Fruit fly (Drosophila melanogaster) whole organism, wandering third instar larva: ENCODE data around the gene Rab19.
A peak's percentile ranks its signal among the peaks of the same experiment; 100 is the strongest.

Experiments
- Abd-B ChIP-seq: fragments of >200 bp; optimal IDR thresholded peaks from 2 replicates; lab custom pipeline; 2017; ENCODE audit warnings: missing biosample characterization, missing genetic modification characterization
- CG32264 ChIP-seq: fragments of 200-800 bp; sonication (Bioruptor generic); optimal IDR thresholded peaks from 2 replicates; lab custom pipeline; 2016; ENCODE audit warnings: missing biosample characterization, missing genetic modification characterization
- CG9705 ChIP-seq: fragments of 200-800 bp; sonication (Bioruptor generic); optimal IDR thresholded peaks from 2 replicates; lab custom pipeline; 2018; ENCODE audit warnings: missing biosample characterization, mild to moderate bottlenecking, missing genetic modification characterization
- CrebA ChIP-seq: fragments of 200-800 bp; sonication (Bioruptor generic); optimal IDR thresholded peaks from 2 replicates; lab custom pipeline; 2016; ENCODE audit warnings: missing biosample characterization, mild to moderate bottlenecking, missing genetic modification characterization, borderline replicate concordance
- Dfd ChIP-seq: fragments of >200 bp; optimal IDR thresholded peaks from 2 replicates; lab custom pipeline; 2017; ENCODE audit warnings: missing biosample characterization, missing genetic modification characterization
- Dif ChIP-seq: fragments of 200-275, 200-300 bp; sonication (Bioruptor generic); optimal IDR thresholded peaks from 2 replicates; lab custom pipeline; 2018; ENCODE audit warnings: missing biosample characterization, missing genetic modification characterization; ENCODE audit not compliant: partially characterized antibody
- HLH106 ChIP-seq: fragments of 200-800 bp; optimal IDR thresholded peaks from 3 replicates; lab custom pipeline; 2019; ENCODE audit warnings: missing biosample characterization, mild to moderate bottlenecking, missing genetic modification characterization, moderate library complexity
- Hnf4 ChIP-seq: fragments of 200-800 bp; sonication (Bioruptor generic); optimal IDR thresholded peaks from 2 replicates; lab custom pipeline; 2016; ENCODE audit warnings: missing biosample characterization, mild to moderate bottlenecking, missing genetic modification characterization
- Hr78 ChIP-seq: fragments of >200 bp; optimal IDR thresholded peaks from 2 replicates; lab custom pipeline; 2017; ENCODE audit warnings: missing biosample characterization, missing genetic modification characterization
- Hr83 ChIP-seq: fragments of 200-300 bp; sonication (Bioruptor generic); optimal IDR thresholded peaks from 2 replicates; lab custom pipeline; 2016; ENCODE audit warnings: missing biosample characterization, mild to moderate bottlenecking, missing genetic modification characterization, moderate library complexity; ENCODE audit not compliant: poor library complexity, severe bottlenecking
- Jra ChIP-seq: sonication (Bioruptor generic); optimal IDR thresholded peaks from 2 replicates; lab custom pipeline; 2016; ENCODE audit warnings: missing biosample characterization, missing genetic modification characterization
- Mio ChIP-seq: sonication (Bioruptor generic); optimal IDR thresholded peaks from 2 replicates; lab custom pipeline; 2016; ENCODE audit warnings: missing biosample characterization, missing genetic modification characterization
- N ChIP-seq: fragments of >200 bp; optimal IDR thresholded peaks from 2 replicates; lab custom pipeline; 2018; ENCODE audit warnings: missing biosample characterization, missing external identifiers, missing genetic modification characterization
- OdsH ChIP-seq: fragments of 200-800 bp; sonication (Bioruptor generic); optimal IDR thresholded peaks from 2 replicates; lab custom pipeline; 2016; ENCODE audit warnings: missing biosample characterization, mild to moderate bottlenecking, missing genetic modification characterization
- Rel ChIP-seq, 2 experiments: fragments of 200-800 bp; sonication (Bioruptor generic) in 1 of 2; optimal IDR thresholded peaks; 2 replicates in 1 of 2; 3 replicates in 1 of 2; lab custom pipeline; 2016 to 2019; ENCODE audit warnings: mild to moderate bottlenecking in 2 of 2, missing biosample characterization in 2 of 2, missing genetic modification characterization in 2 of 2, moderate library complexity in 1 of 2
- Sp1 ChIP-seq: fragments of 200-800 bp; sonication (Bioruptor generic); optimal IDR thresholded peaks from 3 replicates; lab custom pipeline; 2019; ENCODE audit warnings: missing biosample characterization, mild to moderate bottlenecking, missing genetic modification characterization, moderate library complexity
- Vsx2 ChIP-seq: fragments of 200-300, 225-300 bp; sonication (Bioruptor generic); optimal IDR thresholded peaks from 2 replicates; lab custom pipeline; 2018; ENCODE audit warnings: missing biosample characterization, missing genetic modification characterization; ENCODE audit not compliant: partially characterized antibody
- br ChIP-seq: fragments of 200-800 bp; sonication (Bioruptor generic); optimal IDR thresholded peaks from 2 replicates; lab custom pipeline; 2016; ENCODE audit warnings: missing biosample characterization, missing genetic modification characterization
- brk ChIP-seq: fragments of 200-800 bp; sonication (Bioruptor generic); optimal IDR thresholded peaks from 2 replicates; lab custom pipeline; 2016; ENCODE audit warnings: missing biosample characterization, mild to moderate bottlenecking, missing genetic modification characterization
- dl ChIP-seq, 2 experiments: fragments of 175-275, 200-275 bp in 1 of 2; fragments of 200-275 bp in 1 of 2; sonication (Bioruptor generic); optimal IDR thresholded peaks; lab custom pipeline; 2018; ENCODE audit warnings: mild to moderate bottlenecking in 2 of 2, missing biosample characterization in 2 of 2, missing genetic modification characterization in 2 of 2, moderate library complexity in 2 of 2; ENCODE audit not compliant: partially characterized antibody in 2 of 2, insufficient read depth in 1 of 2
- dmrt93B ChIP-seq: fragments of 200-800 bp; sonication (Bioruptor generic); optimal IDR thresholded peaks from 2 replicates; lab custom pipeline; 2018; ENCODE audit warnings: missing biosample characterization, mild to moderate bottlenecking, missing genetic modification characterization
- dsf ChIP-seq: sonication (Bioruptor generic); optimal IDR thresholded peaks from 2 replicates; lab custom pipeline; 2016; ENCODE audit warnings: missing biosample characterization, missing genetic modification characterization, borderline replicate concordance
- ey ChIP-seq: fragments of 200-800 bp; sonication (Bioruptor generic); optimal IDR thresholded peaks from 2 replicates; lab custom pipeline; 2016; ENCODE audit warnings: missing biosample characterization, missing genetic modification characterization
- foxo ChIP-seq, 2 experiments: fragments of 200-800 bp; sonication (Bioruptor generic); optimal IDR thresholded peaks; 2 replicates in 1 of 2; 3 replicates in 1 of 2; lab custom pipeline; 2016 to 2017; ENCODE audit warnings: missing biosample characterization in 2 of 2, missing genetic modification characterization in 2 of 2
- fru ChIP-seq: fragments of 200-800 bp; sonication (Bioruptor generic); optimal IDR thresholded peaks from 3 replicates; lab custom pipeline; 2016; ENCODE audit warnings: missing biosample characterization, mild to moderate bottlenecking, missing genetic modification characterization
- h ChIP-seq: fragments of 200-800 bp; sonication (Bioruptor generic); optimal IDR thresholded peaks from 3 replicates; lab custom pipeline; 2016; ENCODE audit warnings: missing biosample characterization, mild to moderate bottlenecking, missing genetic modification characterization
- jim ChIP-seq: fragments of 175-275, 200-325 bp; sonication (Bioruptor generic); optimal IDR thresholded peaks from 2 replicates; lab custom pipeline; 2016; ENCODE audit warnings: missing biosample characterization, mild to moderate bottlenecking, missing genetic modification characterization
- lola ChIP-seq: fragments of >200 bp; optimal IDR thresholded peaks from 2 replicates; lab custom pipeline; 2017; ENCODE audit warnings: missing biosample characterization, missing genetic modification characterization
- psq ChIP-seq: fragments of 200-800 bp; sonication (Bioruptor generic); optimal IDR thresholded peaks from 3 replicates; lab custom pipeline; 2017; ENCODE audit warnings: missing biosample characterization, mild to moderate bottlenecking, missing genetic modification characterization, moderate library complexity
- rgr ChIP-seq: fragments of 200-800 bp; sonication (Bioruptor generic); optimal IDR thresholded peaks from 3 replicates; lab custom pipeline; 2016; ENCODE audit warnings: missing biosample characterization, mild to moderate bottlenecking, missing genetic modification characterization
- sage ChIP-seq: fragments of 200-800 bp; sonication (Bioruptor generic); optimal IDR thresholded peaks from 2 replicates; lab custom pipeline; 2016; ENCODE audit warnings: missing biosample characterization, mild to moderate bottlenecking, missing genetic modification characterization
- tai ChIP-seq: sonication (Bioruptor generic); optimal IDR thresholded peaks from 2 replicates; lab custom pipeline; 2016; ENCODE audit warnings: missing biosample characterization, missing genetic modification characterization
- usp ChIP-seq: fragments of >200 bp; optimal IDR thresholded peaks from 2 replicates; lab custom pipeline; 2017; ENCODE audit warnings: missing biosample characterization, missing genetic modification characterization
- woc ChIP-seq: sonication (Bioruptor generic); optimal IDR thresholded peaks from 2 replicates; lab custom pipeline; 2016; ENCODE audit warnings: missing biosample characterization, mild to moderate bottlenecking, missing genetic modification characterization

The Rab19 gene

DNA sequence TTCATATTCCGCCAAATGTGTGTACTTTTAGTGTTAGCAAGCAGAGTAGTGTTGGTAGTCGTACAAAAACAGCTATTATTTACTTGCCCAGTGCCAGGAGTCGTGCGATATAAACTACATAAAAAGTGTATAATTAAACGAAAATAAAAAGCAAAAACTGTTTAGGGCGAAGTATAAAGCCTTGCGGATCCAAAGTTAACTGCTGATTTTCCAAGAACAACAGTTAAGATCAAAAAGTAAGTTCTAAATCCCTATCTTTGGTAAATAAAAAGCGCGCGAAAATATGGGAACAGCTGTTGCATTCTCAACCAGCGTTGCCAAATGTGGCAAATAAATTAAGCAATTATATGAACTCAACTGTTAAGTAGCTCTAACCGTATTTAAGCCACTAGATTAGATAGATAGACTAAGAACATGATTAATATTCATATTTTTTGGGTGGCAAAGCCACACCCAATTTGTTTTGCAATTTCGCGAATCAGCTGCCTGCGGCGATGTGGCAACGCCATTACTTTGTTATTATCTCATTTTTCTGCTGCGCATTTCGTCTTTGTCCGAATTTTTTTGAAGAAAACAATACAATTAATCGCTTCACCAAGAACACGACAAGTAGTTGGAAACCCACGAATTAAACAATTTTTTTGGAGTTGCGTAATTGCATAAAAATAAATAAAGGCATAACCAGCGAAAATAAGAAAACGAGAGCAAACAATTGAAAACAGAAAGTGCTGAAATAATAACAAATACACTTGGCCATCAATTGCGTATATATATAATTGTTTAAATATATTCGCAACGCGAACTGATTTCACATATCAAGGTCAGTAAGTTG lies 43.7 kb downstream of the Rab19 start, which contains the start of the genes Prim1 and CG7083 (continued):
- TF ChIP-seq Hr83: peak; percentile 21
- no peak for TF ChIP-seq Dfd (GFP tag; lab: Kevin White, UChicago)
- peak; percentile 60 for TF ChIP-seq dsf (GFP tag; lab: Kevin White, UChicago)
- TF ChIP-seq jim (GFP tag; lab: Kevin White, UChicago): no peak
- TF ChIP-seq Mio (GFP tag; lab: Kevin White, UChicago): no peak
- peak; percentile 47 for TF ChIP-seq woc
- peak; percentile 83 for TF ChIP-seq fru (GFP tag; lab: Kevin White, UChicago)
- TF ChIP-seq N: no peak
- no peak for TF ChIP-seq Vsx2
- no peak for TF ChIP-seq CG32264 (GFP tag; lab: Kevin White, UChicago)
- peak; percentile 67 for TF ChIP-seq HLH106
- TF ChIP-seq Jra (GFP tag; lab: Kevin White, UChicago): peak; percentile 34
- no peak for TF ChIP-seq brk
- peak; percentile 65 for TF ChIP-seq ey

DNA sequence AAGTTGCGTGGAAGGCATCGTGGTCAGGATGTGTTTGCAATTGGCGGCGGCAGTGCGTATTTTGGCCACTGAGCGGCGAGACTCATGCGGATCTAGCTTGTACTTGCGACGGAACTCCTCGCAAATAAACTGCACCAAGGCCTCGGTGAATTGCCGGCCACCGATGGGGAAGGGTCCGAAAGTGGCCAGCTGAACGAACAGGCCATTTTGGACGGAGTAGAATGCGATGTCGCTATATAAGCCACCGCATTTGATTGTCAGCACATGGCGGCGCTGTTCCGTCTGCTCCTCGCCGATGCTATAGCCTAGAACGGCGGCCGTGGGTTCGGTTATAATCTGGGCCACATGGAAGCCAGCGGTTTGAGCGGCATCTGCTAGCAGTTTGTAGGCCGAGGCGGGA lies 48.4 kb downstream of the Rab19 start:
- no peak for TF ChIP-seq Abd-B
- TF ChIP-seq OdsH (GFP tag; lab: Kevin White, UChicago): no peak
- no peak for TF ChIP-seq sage
- TF ChIP-seq tai (GFP tag; lab: Kevin White, UChicago): no peak
- no peak for TF ChIP-seq Vsx2
- no peak for TF ChIP-seq Hnf4 (GFP tag; lab: Kevin White, UChicago)
- no peak for TF ChIP-seq HLH106
- no peak for TF ChIP-seq Dif (GFP tag; lab: Kevin White, UChicago)
- no peak for TF ChIP-seq Hr78
- no peak for TF ChIP-seq woc
- no peak for TF ChIP-seq lola
- no peak for TF ChIP-seq Mio (GFP tag; lab: Kevin White, UChicago)
- TF ChIP-seq dl (GFP tag; optimal IDR thresholded peaks at IDR 0.05; lab: Kevin White, UChicago; ENCODE audit: insufficient read depth in 1 of 2, partially characterized antibody in 2 of 2): no peak
- TF ChIP-seq rgr (GFP tag; lab: Kevin White, UChicago): no peak
- TF ChIP-seq Jra (GFP tag; lab: Kevin White, UChicago): no peak
- no peak for TF ChIP-seq Rel (GFP tag; optimal IDR thresholded peaks at IDR 0.05; lab: Kevin White, UChicago)
- no peak for TF ChIP-seq Rel (tag; optimal IDR thresholded peaks at IDR 0.05; lab: Kevin White, UChicago)
- TF ChIP-seq usp (GFP tag; lab: Kevin White, UChicago): no peak
- TF ChIP-seq CG32264 (GFP tag; lab: Kevin White, UChicago): no peak

DNA sequence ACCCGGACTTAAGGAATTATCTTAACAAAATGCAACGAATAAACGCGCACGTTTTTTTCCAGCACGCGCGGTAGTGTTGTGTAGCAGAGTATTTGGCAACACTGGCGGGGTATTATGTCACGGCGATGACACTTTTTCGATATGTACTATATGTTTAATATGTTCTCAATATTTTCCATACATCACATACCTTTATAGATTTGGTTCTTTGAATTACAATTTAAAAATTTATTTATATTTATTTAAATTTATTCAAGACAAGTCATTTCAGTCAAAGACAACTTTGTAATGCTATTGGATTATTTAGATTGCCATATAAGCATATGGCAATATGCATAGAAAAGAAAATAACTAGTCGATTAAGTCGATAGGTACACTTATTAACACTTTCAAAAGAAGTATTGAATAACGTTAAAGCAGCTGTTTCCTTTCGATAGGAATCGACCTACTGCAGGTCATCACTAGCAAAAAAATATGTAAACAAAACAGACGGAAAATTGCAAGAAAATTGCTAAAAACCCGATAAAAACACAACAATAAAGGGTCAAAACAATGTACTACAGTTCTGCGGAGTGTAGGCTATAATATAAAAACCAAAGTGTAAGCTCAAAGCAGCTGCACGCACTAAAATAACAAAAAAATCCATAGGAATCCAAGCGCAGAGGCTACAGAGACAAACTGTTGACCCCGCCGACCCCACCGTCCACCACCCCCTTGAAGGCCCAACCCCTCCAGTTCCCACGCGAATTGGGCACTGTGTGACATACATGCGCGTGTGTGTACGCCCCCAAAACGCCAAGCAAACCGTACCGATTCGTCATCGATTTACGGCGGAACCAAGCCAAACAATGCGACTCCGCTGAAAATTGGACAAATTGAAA lies 49.5 kb downstream of the Rab19 start, which contains the start of the genes CG7182 and GAPcenA:
Gene CG7182 (minus strand): TSS at position 283 of the 881 bp plus-strand sequence.
Gene GAPcenA (plus strand): TSS at position 462 of the 881 bp plus-strand sequence.
- TF ChIP-seq Rel (GFP tag; optimal IDR thresholded peaks at IDR 0.05; lab: Kevin White, UChicago): no peak
- peak; percentile 85 for TF ChIP-seq Rel (tag; optimal IDR thresholded peaks at IDR 0.05; lab: Kevin White, UChicago)
- TF ChIP-seq OdsH (GFP tag; lab: Kevin White, UChicago): peak; percentile 62
- peak; percentile 80 for TF ChIP-seq rgr (GFP tag; lab: Kevin White, UChicago)
- TF ChIP-seq dmrt93B (GFP tag; lab: Kevin White, UChicago): peak; percentile 72
- TF ChIP-seq fru (GFP tag; lab: Kevin White, UChicago): peak; percentile 75
- TF ChIP-seq woc: no peak
- peak in 1 of 2 experiments; percentile 85 for TF ChIP-seq foxo (GFP tag; optimal IDR thresholded peaks at IDR 0.05; lab: Kevin White, UChicago)
- no peak for TF ChIP-seq Vsx2
- TF ChIP-seq Jra (GFP tag; lab: Kevin White, UChicago): peak; percentile 62
- TF ChIP-seq psq (GFP tag; lab: Kevin White, UChicago): peak; percentile 79
- no peak for TF ChIP-seq Mio (GFP tag; lab: Kevin White, UChicago)
- TF ChIP-seq HLH106: peak; percentile 87
- peak; percentile 82 for TF ChIP-seq Sp1
- TF ChIP-seq h (GFP tag; lab: Kevin White, UChicago): peak; percentile 76
- TF ChIP-seq br (GFP tag; lab: Kevin White, UChicago): peak; percentile 49
- TF ChIP-seq CG9705 (GFP tag; lab: Kevin White, UChicago): peak; percentile 64
- TF ChIP-seq Dif (GFP tag; lab: Kevin White, UChicago): no peak
- no peak for TF ChIP-seq CrebA
- peak; percentile 37 for TF ChIP-seq ey
- peak; percentile 33 for TF ChIP-seq Hr83
- no peak for TF ChIP-seq dsf (GFP tag; lab: Kevin White, UChicago)
